Fruit fly (Drosophila melanogaster) whole organism, embryonic: ENCODE data around the gene Argp.

Experiments used
- CG17912 ChIP-seq: fragments of 200-800 bp; sonication (Bioruptor generic); optimal IDR thresholded peaks from 2 replicates; lab custom pipeline; 2018; ENCODE audit warnings: missing biosample characterization, mild to moderate bottlenecking, missing genetic modification characterization
- Fer1 ChIP-seq: fragments of 200-800 bp; sonication (Bioruptor generic); optimal IDR thresholded peaks from 2 replicates; lab custom pipeline; 2017; ENCODE audit warnings: missing biosample characterization, mild to moderate bottlenecking, missing genetic modification characterization
- MESR4 ChIP-seq: fragments of 200-800 bp; sonication (Bioruptor generic); optimal IDR thresholded peaks from 2 replicates; lab custom pipeline; 2018; ENCODE audit warnings: missing biosample characterization, mild to moderate bottlenecking, missing genetic modification characterization, moderate library complexity
- insv ChIP-seq, 2 experiments: fragments of 200-800 bp; sonication (Bioruptor generic); optimal IDR thresholded peaks; 3 replicates each; lab custom pipeline; 2016 to 2018; ENCODE audit warnings: missing biosample characterization in 2 of 2, missing genetic modification characterization in 2 of 2
- sens-2 ChIP-seq: fragments of 200-800 bp; sonication (Bioruptor generic); IDR thresholded peaks from 2 replicates; pipeline ENCODE4 v1.3.6; 2022; ENCODE audit warnings: missing biosample characterization, missing genetic modification characterization

DNA sequence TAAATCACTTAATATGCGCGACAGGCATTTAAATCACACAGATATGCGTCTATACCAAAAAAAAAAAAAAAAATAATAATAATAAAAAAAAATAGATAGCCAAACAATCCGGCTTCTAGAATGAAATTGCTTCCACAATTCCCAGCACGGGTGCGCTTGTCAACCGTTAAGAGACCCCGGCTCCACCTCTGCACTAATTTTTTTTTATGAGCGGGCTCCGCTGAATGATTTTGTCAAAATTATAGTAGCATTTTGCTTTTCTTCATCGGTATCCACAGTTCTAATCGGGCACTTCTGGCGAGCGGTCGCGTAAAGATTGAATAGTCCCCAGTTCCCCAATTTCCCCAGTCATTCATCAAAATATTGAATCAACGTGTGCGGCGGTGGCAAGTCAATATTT lies 3.3 kb downstream of the Argp start, which contains the start of gene Adgf-C:
- TF ChIP-seq Fer1 (GFP tag; lab: Kevin White, UChicago) (no peak), MESR4 (GFP tag; lab: Kevin White, UChicago) (no peak), sens-2 (GFP tag; lab: Robert Waterston, UW) (no peak), insv (GFP tag; optimal IDR thresholded peaks at IDR 0.05; lab: Kevin White, UChicago) (no peak), CG17912 (GFP tag; lab: Kevin White, UChicago) (no peak)
